Worm (Caenorhabditis elegans) whole organism, L4 larva: ENCODE measurements around the gene Y46H3C.5.

Experiments
- D1046.2 ChIP-seq: fragments of 200-800 bp; sonication (Bioruptor generic); IDR thresholded peaks from 2 replicates; pipeline ENCODE4 v1.3.6; 2022; ENCODE audit warnings: missing genetic modification characterization, missing compliant biosample characterization
- F26F4.8 ChIP-seq: fragments of 200-800 bp; sonication (Bioruptor generic); conservative IDR thresholded peaks from 2 replicates; pipeline ENCODE4 v1.3.6; 2022; ENCODE audit warnings: missing genetic modification characterization, missing compliant biosample characterization
- F44E2.7 ChIP-seq: fragments of 200-800 bp; sonication (Bioruptor generic); IDR thresholded peaks from 2 replicates; pipeline ENCODE4 v2.1.2; 2022; ENCODE audit warnings: missing genetic modification characterization, missing compliant biosample characterization
- R02D3.7 ChIP-seq: fragments of 150-350 bp; sonication (generic microtip); optimal IDR thresholded peaks from 3 replicates; lab custom pipeline; 2014; ENCODE audit warnings: missing biosample characterization, missing genetic modification characterization
- Y105C5A.15 ChIP-seq: fragments of 200-800 bp; sonication (Bioruptor generic); IDR thresholded peaks from 2 replicates; pipeline ENCODE4 v1.3.6; 2022; ENCODE audit warnings: missing genetic modification characterization, missing compliant biosample characterization
- Y5F2A.4 ChIP-seq: fragments of 200-800 bp; sonication (Bioruptor generic); optimal IDR thresholded peaks from 2 replicates; lab custom pipeline; 2018; ENCODE audit warnings: mild to moderate bottlenecking, missing genetic modification characterization, missing compliant biosample characterization
- aha-1 ChIP-seq: fragments of 150-350 bp; peaks from one replicate; lab custom pipeline; 2014; ENCODE audit warnings: missing biosample characterization, missing genetic modification characterization
- arid-1 ChIP-seq: fragments of 200-800 bp; sonication (Bioruptor generic); conservative IDR thresholded peaks from 2 replicates; pipeline ENCODE4 v1.3.6; 2022; ENCODE audit warnings: missing genetic modification reagents, missing genetic modification characterization, missing compliant biosample characterization
- attf-4 ChIP-seq: sonication (generic microtip); optimal IDR thresholded peaks from 3 replicates; lab custom pipeline; 2017; ENCODE audit warnings: missing biosample characterization, missing genetic modification characterization
- ceh-44 ChIP-seq: fragments of 200-800 bp; sonication (Bioruptor generic); IDR thresholded peaks from 2 replicates; pipeline ENCODE4 v1.3.6; 2022; ENCODE audit warnings: missing genetic modification reagents, missing genetic modification characterization, missing compliant biosample characterization
- ceh-62 ChIP-seq: sonication (generic microtip); optimal IDR thresholded peaks from 2 replicates; lab custom pipeline; 2017; ENCODE audit warnings: missing biosample characterization, missing genetic modification characterization
- ceh-82 ChIP-seq: sonication (generic microtip); optimal IDR thresholded peaks from 2 replicates; lab custom pipeline; 2017; ENCODE audit warnings: missing biosample characterization, missing genetic modification characterization
- daf-16 ChIP-seq, 3 experiments: sonication (generic microtip); optimal IDR thresholded peaks; 2 replicates each; lab custom pipeline; 2016 to 2017; ENCODE audit warnings: missing genetic modification characterization in 3 of 3, missing genetic modification reagents in 3 of 3, mild to moderate bottlenecking in 2 of 3, missing compliant biosample characterization in 2 of 3, missing biosample characterization in 1 of 3, moderate library complexity in 1 of 3
- dmd-6 ChIP-seq: fragments of 200-800 bp; sonication (Bioruptor generic); IDR thresholded peaks from 2 replicates; pipeline ENCODE4 v1.3.6; 2022; ENCODE audit warnings: missing genetic modification reagents, missing genetic modification characterization, missing compliant biosample characterization
- dmd-9 ChIP-seq: fragments of 200-800 bp; sonication (Bioruptor generic); IDR thresholded peaks from 2 replicates; pipeline ENCODE4 v1.3.6; 2022; ENCODE audit warnings: missing genetic modification reagents, missing genetic modification characterization, missing compliant biosample characterization
- fkh-10 ChIP-seq: fragments of 150-350 bp; optimal IDR thresholded peaks from 2 replicates; lab custom pipeline; 2014; ENCODE audit warnings: missing biosample characterization, missing genetic modification reagents, missing genetic modification characterization
- hlh-30 ChIP-seq: sonication (generic microtip); optimal IDR thresholded peaks from 2 replicates; lab custom pipeline; 2017; ENCODE audit warnings: antibody characterized with exemption, mild to moderate bottlenecking, missing genetic modification characterization, missing compliant biosample characterization; ENCODE audit not compliant: insufficient read depth
- hmg-1.1 ChIP-seq: fragments of 200-800 bp; sonication (Bioruptor generic); IDR thresholded peaks from 2 replicates; pipeline ENCODE4 v1.3.6; 2022; ENCODE audit warnings: missing genetic modification reagents, missing genetic modification characterization, missing compliant biosample characterization
- jun-1 ChIP-seq: fragments of 150-350 bp; optimal IDR thresholded peaks from 2 replicates; lab custom pipeline; 2014; ENCODE audit warnings: missing biosample characterization, missing genetic modification reagents, missing genetic modification characterization
- lin-38 ChIP-seq: fragments of 200-800 bp; sonication (Bioruptor generic); IDR thresholded peaks from 2 replicates; pipeline ENCODE4 v1.3.6; 2022; ENCODE audit warnings: missing genetic modification reagents, missing genetic modification characterization, missing compliant biosample characterization
- lir-3 ChIP-seq: sonication (generic microtip); optimal IDR thresholded peaks from 2 replicates; lab custom pipeline; 2016; ENCODE audit warnings: mild to moderate bottlenecking, missing genetic modification characterization, missing compliant biosample characterization
- lsy-2 ChIP-seq, 2 experiments: fragments of 150-350 bp in 1 of 2; sonication (generic microtip) in 1 of 2; optimal IDR thresholded peaks; 2 replicates each; lab custom pipeline; 2014 to 2017; ENCODE audit warnings: missing biosample characterization in 2 of 2, missing genetic modification characterization in 2 of 2
- madf-5 ChIP-seq, 2 experiments: fragments of 200-800 bp; sonication (Bioruptor generic); IDR thresholded peaks; 2 replicates each; pipeline ENCODE4 v1.3.6; 2022; ENCODE audit warnings: missing compliant biosample characterization in 2 of 2, missing genetic modification characterization in 2 of 2
- nhr-11 ChIP-seq: fragments of 150-350 bp; optimal IDR thresholded peaks from 2 replicates; lab custom pipeline; 2014; ENCODE audit warnings: missing biosample characterization, missing genetic modification characterization
- nhr-25 ChIP-seq: sonication (generic microtip); optimal IDR thresholded peaks from 2 replicates; lab custom pipeline; 2017; ENCODE audit warnings: missing genetic modification characterization, mild to moderate bottlenecking, missing compliant biosample characterization, antibody characterized with exemption, moderate library complexity, borderline replicate concordance; ENCODE audit not compliant: insufficient read depth
- nhr-48 ChIP-seq: sonication (generic microtip); optimal IDR thresholded peaks from 2 replicates; lab custom pipeline; 2016; ENCODE audit warnings: mild to moderate bottlenecking, missing genetic modification characterization, missing compliant biosample characterization
- nhr-77 ChIP-seq: fragments of 150-350 bp; optimal IDR thresholded peaks from 2 replicates; lab custom pipeline; 2014; ENCODE audit warnings: missing biosample characterization, missing genetic modification characterization
- pha-4 ChIP-seq, 2 experiments: fragments of 150-350 bp in 1 of 2; fragments of 200-800 bp in 1 of 2; sonication (Bioruptor generic) in 1 of 2; IDR thresholded peaks in 1 of 2; optimal IDR thresholded peaks in 1 of 2; 2 replicates each; pipeline versions ENCODE4 v1.3.6 to Lab custom; 2014 to 2022; ENCODE audit warnings: missing genetic modification characterization in 2 of 2, missing genetic modification reagents in 2 of 2, missing biosample characterization in 1 of 2, missing compliant biosample characterization in 1 of 2
- pqm-1 ChIP-seq: sonication (generic microtip); optimal IDR thresholded peaks from 2 replicates; lab custom pipeline; 2017; ENCODE audit warnings: missing biosample characterization, missing genetic modification characterization
- skn-1 ChIP-seq: fragments of 150-350 bp; optimal IDR thresholded peaks from 2 replicates; lab custom pipeline; 2014; ENCODE audit warnings: missing biosample characterization, missing genetic modification characterization
- snpc-1.2 ChIP-seq: fragments of 200-800 bp; sonication (Bioruptor generic); IDR thresholded peaks from 2 replicates; pipeline ENCODE4 v1.3.6; 2022; ENCODE audit warnings: missing genetic modification reagents, missing genetic modification characterization, missing compliant biosample characterization
- tag-97 ChIP-seq: fragments of 200-800 bp; sonication (Bioruptor generic); IDR thresholded peaks from 2 replicates; pipeline ENCODE4 v1.3.6; 2022; ENCODE audit warnings: missing genetic modification characterization, missing compliant biosample characterization
- unc-130 ChIP-seq: sonication (generic microtip); optimal IDR thresholded peaks from 2 replicates; lab custom pipeline; 2016; ENCODE audit warnings: missing genetic modification reagents, missing genetic modification characterization, missing compliant biosample characterization

Y46H3C.5 gene

DNA sequence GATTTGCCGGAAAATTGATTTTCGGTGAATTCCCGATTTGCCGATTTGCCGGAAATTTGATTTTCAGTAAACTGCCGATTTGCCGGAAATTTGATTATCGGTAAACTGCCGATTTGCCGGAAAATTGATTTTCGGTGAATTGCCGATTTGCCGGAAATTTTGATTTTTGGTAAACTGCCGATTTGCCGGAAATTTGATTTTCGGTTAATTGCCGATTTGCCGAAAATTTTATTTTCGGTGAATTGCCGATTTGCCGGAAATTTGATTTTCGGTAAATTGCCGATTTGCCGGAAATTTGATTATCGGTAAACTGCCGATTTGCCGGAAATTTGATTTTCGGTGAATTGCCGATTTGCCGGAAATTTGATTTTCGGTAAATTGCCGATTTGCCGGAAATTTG, 20.2 kb upstream of the Y46H3C.5 start:
- TF ChIP-seq tag-97 (GFP tag; lab: Robert Waterston, UW): 0 out of 2 replicates have a peak, but pooled peaks have one; percentile 57
- TF ChIP-seq dmd-9 (GFP tag; lab: Robert Waterston, UW): 0 out of 2 replicates have a peak, but pooled peaks have one; percentile 34
- 0 out of 2 replicates have a peak, but pooled peaks have one; percentile 12 for TF ChIP-seq F26F4.8 (GFP tag; lab: Robert Waterston, UW)
- TF ChIP-seq D1046.2 (GFP tag; lab: Robert Waterston, UW): peak; percentile 70; the same call in 1 of the 2 replicates
- 0 out of 4 replicates have a peak, but pooled peaks of 1 of the 2 experiments have one; percentile 51 for TF ChIP-seq madf-5 (GFP tag; IDR thresholded peaks at IDR 0.05; lab: Robert Waterston, UW)

DNA sequence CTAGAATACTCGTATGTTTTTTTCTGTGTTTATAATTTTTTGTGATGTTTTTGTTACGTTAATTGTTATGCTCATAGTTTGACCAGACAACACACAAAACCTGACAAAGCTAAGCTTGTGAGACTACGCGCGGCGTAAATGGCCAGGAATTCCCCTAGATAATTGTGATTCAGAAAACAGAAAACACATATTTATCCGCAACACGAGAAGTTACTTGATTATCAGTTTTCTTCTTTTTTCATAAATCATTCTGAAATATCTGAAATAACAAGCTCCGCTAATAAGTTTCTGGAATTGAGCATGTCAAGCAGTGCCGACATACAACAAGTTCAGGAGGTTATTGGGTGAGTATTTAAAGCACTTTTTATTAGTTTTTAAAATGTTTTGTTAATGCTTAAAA, 18.6 kb upstream of the Y46H3C.5 start, which contains the start of gene srw-100:
Gene srw-100 (plus strand): TSS at position 301 of the 400 bp plus-strand sequence.
- no peak for TF ChIP-seq fkh-10 (GFP tag; lab: Kevin White, UChicago)
- TF ChIP-seq unc-130 (GFP tag; lab: Kevin White, UChicago): no peak
- TF ChIP-seq lsy-2 (tag; optimal IDR thresholded peaks at IDR 0.05; lab: Kevin White, UChicago): no peak
- TF ChIP-seq ceh-62 (tag; lab: Kevin White, UChicago): no peak
- TF ChIP-seq jun-1 (tag; lab: Kevin White, UChicago): no peak
- TF ChIP-seq arid-1: no peak
- TF ChIP-seq aha-1 (tag; lab: Kevin White, UChicago): no peak
- TF ChIP-seq ceh-82 (tag; lab: Kevin White, UChicago): no peak
- no peak for TF ChIP-seq R02D3.7 (tag; lab: Kevin White, UChicago)
- no peak for TF ChIP-seq skn-1 (tag; lab: Kevin White, UChicago)
- no peak for TF ChIP-seq ceh-44 (GFP tag; lab: Robert Waterston, UW)
- no peak for TF ChIP-seq Y5F2A.4 (GFP tag; lab: Kevin White, UChicago)
- TF ChIP-seq F44E2.7 (GFP tag; lab: Robert Waterston, UW): no peak
- no peak for TF ChIP-seq attf-4 (tag; lab: Kevin White, UChicago)
- no peak for TF ChIP-seq nhr-11 (tag; lab: Kevin White, UChicago)
- TF ChIP-seq pha-4 (GFP tag; IDR thresholded peaks at IDR 0.05; lab: Robert Waterston, UW): no peak
- no peak for TF ChIP-seq pha-4 (tag; optimal IDR thresholded peaks at IDR 0.05; lab: Kevin White, UChicago)
- no peak for TF ChIP-seq nhr-48 (tag; lab: Kevin White, UChicago)
- no peak for TF ChIP-seq daf-16 (GFP tag; optimal IDR thresholded peaks at IDR 0.05; lab: Kevin White, UChicago)
- no peak for TF ChIP-seq daf-16 (tag; optimal IDR thresholded peaks at IDR 0.05; lab: Kevin White, UChicago)
- TF ChIP-seq hmg-1.1 (GFP tag; lab: Robert Waterston, UW): no peak
- no peak for TF ChIP-seq pqm-1

DNA sequence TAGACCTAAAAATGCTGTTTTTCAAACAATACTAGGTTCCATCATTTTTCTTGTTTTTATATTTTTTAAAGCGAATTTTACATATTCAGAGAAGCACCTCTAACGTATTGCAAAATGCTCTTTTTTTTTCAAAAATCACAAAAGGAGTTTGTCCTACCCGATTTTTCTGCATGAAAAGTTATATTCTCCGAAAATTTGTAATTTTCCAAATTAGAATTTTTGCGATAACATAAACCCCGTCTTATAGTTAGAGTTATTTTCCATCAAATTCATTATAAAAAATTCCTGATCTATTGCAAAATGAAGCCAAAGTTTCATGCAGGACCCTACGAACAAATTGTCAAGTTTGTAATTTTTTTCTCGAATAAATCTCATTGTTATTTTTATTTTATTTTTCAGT, 16.1 kb upstream of the Y46H3C.5 start, which contains the start of gene srw-99:
Gene srw-99 (plus strand): TSS at position 301 of the 400 bp plus-strand sequence.
- no peak for TF ChIP-seq dmd-6 (GFP tag; lab: Robert Waterston, UW)
- TF ChIP-seq lir-3 (tag; lab: Kevin White, UChicago): no peak
- no peak for TF ChIP-seq aha-1 (tag; lab: Kevin White, UChicago)
- no peak for TF ChIP-seq Y105C5A.15 (GFP tag; lab: Robert Waterston, UW)
- no peak for TF ChIP-seq nhr-25 (tag; lab: Kevin White, UChicago)
- TF ChIP-seq hmg-1.1 (GFP tag; lab: Robert Waterston, UW): no peak
- no peak for TF ChIP-seq lin-38 (GFP tag; lab: Robert Waterston, UW)
- no peak for TF ChIP-seq nhr-77

DNA sequence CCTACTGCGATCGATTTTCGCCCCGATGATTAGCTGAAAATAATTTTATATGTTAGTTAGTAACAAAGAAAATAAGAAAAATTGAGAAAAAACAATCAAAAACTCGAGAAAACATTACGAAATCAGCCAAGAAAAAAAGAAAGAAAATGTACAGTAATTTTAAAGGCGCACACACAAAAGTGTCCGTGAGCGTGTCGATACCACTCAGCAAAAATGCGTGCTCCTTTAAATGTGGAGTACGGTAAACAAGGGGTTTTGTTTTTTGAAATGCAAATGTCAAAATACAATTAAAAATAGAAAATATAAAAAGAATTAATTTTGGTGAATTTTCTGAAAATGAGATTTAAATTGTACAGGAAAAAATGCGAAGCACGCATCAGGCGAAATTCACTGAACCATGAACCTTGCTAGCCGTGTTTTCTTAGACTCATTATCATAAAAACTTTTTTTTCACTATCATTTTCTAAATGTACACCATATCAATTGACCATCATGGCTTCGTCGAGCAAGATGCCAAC, 9.3 kb upstream of the Y46H3C.5 start, which contains the start of gene srw-90:
Gene srw-90 (plus strand): TSS at position 468 of the 518 bp plus-strand sequence.
- TF ChIP-seq snpc-1.2 (GFP tag; lab: Robert Waterston, UW) (0 out of 2 replicates have a peak, but pooled peaks have one; percentile 17), hlh-30 (no peak)
